Fruit fly (Drosophila melanogaster) whole organism, embryonic: ENCODE results near the gene vsg.
A peak's percentile ranks its signal among the peaks of the same experiment; 100 is the strongest.

Experiments used
- Ada2b ChIP-seq: fragments of 200-800 bp; sonication (Bioruptor generic); IDR thresholded peaks from 2 replicates; pipeline ENCODE4 v1.3.6; 2022; ENCODE audit warnings: missing biosample characterization, missing genetic modification characterization
- Atf6 ChIP-seq: fragments of 200-800 bp; sonication (Bioruptor generic); IDR thresholded peaks from 2 replicates; pipeline ENCODE4 v1.3.6; 2022; ENCODE audit warnings: missing biosample characterization, missing genetic modification characterization
- CG10147 ChIP-seq: fragments of 200-800 bp; sonication (Bioruptor generic); optimal IDR thresholded peaks from 2 replicates; lab custom pipeline; 2019; ENCODE audit warnings: missing biosample characterization, mild to moderate bottlenecking, missing genetic modification characterization, moderate library complexity
- CG10431 ChIP-seq: fragments of 200-800 bp; sonication (Bioruptor generic); optimal IDR thresholded peaks from 3 replicates; lab custom pipeline; 2018; ENCODE audit warnings: missing biosample characterization, mild to moderate bottlenecking, missing genetic modification characterization
- CG10543 ChIP-seq: fragments of 200-800 bp; sonication (Bioruptor generic); optimal IDR thresholded peaks from 3 replicates; lab custom pipeline; 2017; ENCODE audit warnings: missing biosample characterization, mild to moderate bottlenecking, missing genetic modification characterization, moderate library complexity
- CG10654 ChIP-seq: fragments of 200-800 bp; sonication (Bioruptor generic); optimal IDR thresholded peaks from 2 replicates; lab custom pipeline; 2016; ENCODE audit warnings: missing biosample characterization, missing genetic modification characterization
- CG11504 ChIP-seq: fragments of 200-800 bp; sonication (Bioruptor generic); optimal IDR thresholded peaks from 3 replicates; lab custom pipeline; 2019; ENCODE audit warnings: missing biosample characterization, mild to moderate bottlenecking, missing genetic modification characterization, moderate library complexity
- CG11560 ChIP-seq: fragments of 200-800 bp; sonication (Bioruptor generic); IDR thresholded peaks from 3 replicates; pipeline ENCODE4 v1.3.6; 2022; ENCODE audit warnings: missing biosample characterization, missing genetic modification characterization
- CG11695 ChIP-seq: fragments of 200-800 bp; sonication (Bioruptor generic); IDR thresholded peaks from 3 replicates; pipeline ENCODE4 v1.3.6; 2022; ENCODE audit warnings: missing biosample characterization, missing genetic modification characterization
- CG12104 ChIP-seq: fragments of 200-800 bp; sonication (Bioruptor generic); optimal IDR thresholded peaks from 3 replicates; lab custom pipeline; 2016; ENCODE audit warnings: missing biosample characterization, missing genetic modification characterization
- CG12219 ChIP-seq: fragments of 200-800 bp; sonication (Bioruptor generic); optimal IDR thresholded peaks from 3 replicates; lab custom pipeline; 2018; ENCODE audit warnings: missing biosample characterization, mild to moderate bottlenecking, missing genetic modification characterization
- CG12744 ChIP-seq: fragments of 200-800 bp; sonication (Bioruptor generic); optimal IDR thresholded peaks from 2 replicates; lab custom pipeline; 2016; ENCODE audit warnings: missing biosample characterization, missing genetic modification characterization
- CG13123 ChIP-seq: fragments of 200-800 bp; sonication (Bioruptor generic); optimal IDR thresholded peaks from 2 replicates; lab custom pipeline; 2016; ENCODE audit warnings: missing biosample characterization, missing genetic modification characterization
- CG1792 ChIP-seq: fragments of 200-800 bp; sonication (Bioruptor generic); optimal IDR thresholded peaks from 2 replicates; lab custom pipeline; 2016; ENCODE audit warnings: missing biosample characterization, missing genetic modification characterization
- CG18476 ChIP-seq: fragments of 200-800 bp; sonication (Bioruptor generic); optimal IDR thresholded peaks from 2 replicates; lab custom pipeline; 2016; ENCODE audit warnings: missing biosample characterization, mild to moderate bottlenecking, missing genetic modification characterization
- CG32532 ChIP-seq: fragments of 200-800 bp; sonication (Bioruptor generic); IDR thresholded peaks from 2 replicates; pipeline ENCODE4 v1.3.6; 2022; ENCODE audit warnings: missing biosample characterization, missing genetic modification characterization
- CG3407 ChIP-seq: fragments of 200-800 bp; sonication (Bioruptor generic); optimal IDR thresholded peaks from 2 replicates; lab custom pipeline; 2018; ENCODE audit warnings: missing biosample characterization, mild to moderate bottlenecking, missing genetic modification characterization
- CG34422 ChIP-seq: fragments of 200-800 bp; sonication (Bioruptor generic); IDR thresholded peaks from 3 replicates; pipeline ENCODE4 v1.3.6; 2022; ENCODE audit warnings: missing biosample characterization, missing genetic modification characterization
- CG3995 ChIP-seq: fragments of 200-800 bp; sonication (Bioruptor generic); optimal IDR thresholded peaks from 3 replicates; lab custom pipeline; 2016; ENCODE audit warnings: missing biosample characterization, missing genetic modification characterization
- CG42726 ChIP-seq: fragments of 200-800 bp; sonication (Bioruptor generic); IDR thresholded peaks from 2 replicates; pipeline ENCODE4 v1.3.6; 2022; ENCODE audit warnings: missing biosample characterization, missing genetic modification characterization; ENCODE audit not compliant: partially characterized antibody
- CG4404 ChIP-seq: fragments of 200-800 bp; sonication (Bioruptor generic); IDR thresholded peaks from 2 replicates; pipeline ENCODE4 v1.3.6; 2022; ENCODE audit warnings: missing biosample characterization, missing genetic modification characterization
- CG5180 ChIP-seq: fragments of 200-800 bp; sonication (Bioruptor generic); optimal IDR thresholded peaks from 3 replicates; lab custom pipeline; 2017; ENCODE audit warnings: missing biosample characterization, missing genetic modification characterization, mild to moderate bottlenecking, moderate library complexity, missing genetic modification reagents
- CG7556 ChIP-seq: fragments of 200-800 bp; sonication (Bioruptor generic); optimal IDR thresholded peaks from 2 replicates; lab custom pipeline; 2017; ENCODE audit warnings: missing biosample characterization, mild to moderate bottlenecking, missing genetic modification characterization
- CG7745 ChIP-seq: fragments of 200-800 bp; sonication (Bioruptor generic); optimal IDR thresholded peaks from 2 replicates; lab custom pipeline; 2018; ENCODE audit warnings: missing biosample characterization, mild to moderate bottlenecking, missing genetic modification characterization, moderate library complexity
- CG7987 ChIP-seq: fragments of 200-800 bp; sonication (Bioruptor generic); optimal IDR thresholded peaks from 2 replicates; lab custom pipeline; 2018; ENCODE audit warnings: missing biosample characterization, mild to moderate bottlenecking, missing genetic modification characterization, moderate library complexity
- CG8281 ChIP-seq: fragments of 200-800 bp; sonication (Bioruptor generic); optimal IDR thresholded peaks from 2 replicates; lab custom pipeline; 2018; ENCODE audit warnings: missing biosample characterization, mild to moderate bottlenecking, missing genetic modification characterization, moderate library complexity
- CG8924 ChIP-seq: fragments of 200-800 bp; optimal IDR thresholded peaks from 3 replicates; lab custom pipeline; 2019; ENCODE audit warnings: missing biosample characterization, mild to moderate bottlenecking, missing genetic modification characterization, moderate library complexity
- Dek ChIP-seq: fragments of 200-800 bp; sonication (Bioruptor generic); optimal IDR thresholded peaks from 3 replicates; lab custom pipeline; 2019; ENCODE audit warnings: missing biosample characterization, mild to moderate bottlenecking, missing genetic modification characterization, moderate library complexity
- Dp ChIP-seq: fragments of 200-800 bp; sonication (Bioruptor generic); optimal IDR thresholded peaks from 2 replicates; lab custom pipeline; 2018; ENCODE audit warnings: missing biosample characterization, mild to moderate bottlenecking, missing genetic modification characterization, moderate library complexity
- H2.0 ChIP-seq: fragments of 200-800 bp; sonication (Bioruptor generic); IDR thresholded peaks from 2 replicates; pipeline ENCODE4 v1.3.6; 2022; ENCODE audit warnings: missing biosample characterization, missing genetic modification characterization
- HLHmδ ChIP-seq: fragments of 200-800 bp; sonication (Bioruptor generic); optimal IDR thresholded peaks from 2 replicates; lab custom pipeline; 2018; ENCODE audit warnings: missing biosample characterization, mild to moderate bottlenecking, missing genetic modification characterization, moderate library complexity
- Max ChIP-seq: fragments of 200-800 bp; sonication (Bioruptor generic); optimal IDR thresholded peaks from 2 replicates; lab custom pipeline; 2016; ENCODE audit warnings: missing biosample characterization, mild to moderate bottlenecking, missing genetic modification characterization
- TFAM ChIP-seq: fragments of 200-800 bp; sonication (Bioruptor generic); optimal IDR thresholded peaks from 2 replicates; lab custom pipeline; 2017; ENCODE audit warnings: missing biosample characterization, missing genetic modification characterization, inconsistent platforms
- abd-A ChIP-seq: fragments of 200-800 bp; sonication (Bioruptor generic); optimal IDR thresholded peaks from 3 replicates; lab custom pipeline; 2019; ENCODE audit warnings: missing biosample characterization, mild to moderate bottlenecking, missing genetic modification characterization, moderate library complexity
- ci ChIP-seq: fragments of 200-800 bp; sonication (Bioruptor generic); IDR thresholded peaks from 3 replicates; pipeline ENCODE4 v1.3.6; 2022; ENCODE audit warnings: missing biosample characterization, missing genetic modification characterization
- eve ChIP-seq, 2 experiments: fragments of >200 bp; optimal IDR thresholded peaks; 2 replicates each; lab custom pipeline; 2017; ENCODE audit warnings: missing biosample characterization in 2 of 2, missing genetic modification characterization in 2 of 2
- fd96Cb ChIP-seq: fragments of 200-800 bp; sonication (Bioruptor generic); optimal IDR thresholded peaks from 2 replicates; lab custom pipeline; 2018; ENCODE audit warnings: missing biosample characterization, mild to moderate bottlenecking, missing genetic modification characterization, moderate library complexity
- fru ChIP-seq: fragments of >200 bp; optimal IDR thresholded peaks from 2 replicates; lab custom pipeline; 2017
- fu2 ChIP-seq: fragments of 200-800 bp; sonication (Bioruptor generic); optimal IDR thresholded peaks from 2 replicates; lab custom pipeline; 2016; ENCODE audit warnings: missing biosample characterization, missing genetic modification characterization
- gem ChIP-seq: fragments of 200-800 bp; sonication (Bioruptor generic); optimal IDR thresholded peaks from 2 replicates; lab custom pipeline; 2019; ENCODE audit warnings: missing biosample characterization, mild to moderate bottlenecking, missing genetic modification characterization, moderate library complexity
- insv ChIP-seq, 2 experiments: fragments of 200-800 bp; sonication (Bioruptor generic); optimal IDR thresholded peaks; 3 replicates each; lab custom pipeline; 2016 to 2018; ENCODE audit warnings: missing biosample characterization in 2 of 2, missing genetic modification characterization in 2 of 2
- lmd ChIP-seq: fragments of 200-800 bp; sonication (Bioruptor generic); IDR thresholded peaks from 2 replicates; pipeline ENCODE4 v1.3.6; 2022; ENCODE audit warnings: missing biosample characterization, missing genetic modification characterization
- rib ChIP-seq: fragments of 200-800 bp; sonication (Bioruptor generic); IDR thresholded peaks from 2 replicates; pipeline ENCODE4 v1.3.6; 2022; ENCODE audit warnings: missing biosample characterization, missing genetic modification characterization
- sens-2 ChIP-seq: fragments of 200-800 bp; sonication (Bioruptor generic); IDR thresholded peaks from 2 replicates; pipeline ENCODE4 v1.3.6; 2022; ENCODE audit warnings: missing biosample characterization, missing genetic modification characterization
- shn ChIP-seq: fragments of 200-800 bp; sonication (Bioruptor generic); optimal IDR thresholded peaks from 3 replicates; lab custom pipeline; 2016; ENCODE audit warnings: missing biosample characterization, missing genetic modification characterization
- sug ChIP-seq: fragments of 200-800 bp; optimal IDR thresholded peaks from 2 replicates; lab custom pipeline; 2019; ENCODE audit warnings: missing biosample characterization, mild to moderate bottlenecking, missing genetic modification characterization, moderate library complexity
- tup ChIP-seq: fragments of 200-800 bp; sonication (Bioruptor generic); optimal IDR thresholded peaks from 2 replicates; lab custom pipeline; 2016; ENCODE audit warnings: missing biosample characterization, mild to moderate bottlenecking, missing genetic modification characterization, moderate library complexity
- unpg ChIP-seq: fragments of 200-800 bp; sonication (Bioruptor generic); optimal IDR thresholded peaks from 3 replicates; lab custom pipeline; 2018; ENCODE audit warnings: missing biosample characterization, mild to moderate bottlenecking, missing genetic modification characterization, moderate library complexity
- vfl ChIP-seq: fragments of 200-800 bp; sonication (Bioruptor generic); optimal IDR thresholded peaks from 2 replicates; lab custom pipeline; 2016; ENCODE audit warnings: missing biosample characterization, missing genetic modification characterization

The vsg gene

DNA sequence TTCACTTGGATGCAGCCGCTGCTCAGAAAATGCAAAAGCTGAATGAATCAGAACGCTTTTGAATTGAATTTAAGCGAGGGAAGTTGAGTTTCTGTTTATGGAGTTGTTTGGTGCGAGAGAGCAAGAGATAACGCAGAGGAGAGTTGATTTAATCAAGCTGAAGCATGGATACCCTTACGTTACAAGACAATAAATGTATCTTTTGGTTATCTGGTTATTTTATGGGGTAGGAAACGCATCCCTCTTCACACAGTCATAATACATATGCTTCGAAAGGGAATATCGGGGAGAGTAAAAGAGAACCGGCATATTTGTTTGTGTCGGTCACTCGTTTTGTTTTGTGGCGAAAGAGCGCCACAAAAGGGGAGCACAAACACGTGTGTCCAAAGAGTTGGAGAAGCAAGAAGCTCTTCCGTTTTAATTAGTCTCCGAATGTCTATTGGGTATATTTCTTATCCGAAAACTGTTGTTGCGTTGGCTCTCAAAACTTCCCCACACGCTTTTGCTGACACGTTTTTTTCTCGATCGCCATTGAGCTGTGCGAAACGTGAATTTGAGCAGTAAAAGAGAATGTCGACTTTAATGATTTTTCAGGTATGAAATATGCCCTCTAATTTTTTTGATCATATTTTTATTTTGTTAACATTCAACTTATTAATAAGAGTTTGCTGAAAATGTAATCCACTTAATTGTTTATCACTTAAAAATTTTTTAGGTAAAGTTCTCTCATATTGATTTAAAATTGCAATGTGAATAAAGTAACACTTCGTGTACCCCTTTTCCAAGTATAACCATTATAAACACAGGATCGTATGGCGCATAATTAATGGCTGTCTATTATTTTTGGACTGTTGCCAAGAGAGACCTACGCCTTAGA lies 17.2 kb upstream of the vsg start, which contains the start of gene Prps (continued):
- TF ChIP-seq CG11504 (tag; lab: Kevin White, UChicago) (peak; percentile 78), shn (GFP tag; lab: Kevin White, UChicago) (peak; percentile 71), CG10147 (GFP tag; lab: Kevin White, UChicago) (peak; percentile 30), CG8924 (peak; percentile 56), fru (no peak), Dp (GFP tag; lab: Kevin White, UChicago) (no peak), gem (tag; lab: Kevin White, UChicago) (peak; percentile 74), HLHmδ (GFP tag; lab: Kevin White, UChicago) (no peak), insv (GFP tag; optimal IDR thresholded peaks at IDR 0.05; lab: Kevin White, UChicago) (no peak), CG4404 (GFP tag; lab: Robert Waterston, UW) (no peak), ci (peak; percentile 90), CG5180 (GFP tag; lab: Kevin White, UChicago) (peak; percentile 25), CG12104 (peak; percentile 67), TFAM (GFP tag; lab: Kevin White, UChicago) (no peak), Ada2b (GFP tag; lab: Robert Waterston, UW) (peak; percentile 80), CG12744 (peak; percentile 50), tup (GFP tag; lab: Kevin White, UChicago) (no peak), lmd (GFP tag; lab: Robert Waterston, UW) (peak; percentile 80), CG7556 (peak; percentile 44), CG10543 (peak; percentile 51), CG3995 (GFP tag; lab: Kevin White, UChicago) (no peak), sens-2 (GFP tag; lab: Robert Waterston, UW) (peak; percentile 58), CG8281 (tag; lab: Kevin White, UChicago) (peak; percentile 14), CG18476 (GFP tag; lab: Kevin White, UChicago) (peak; percentile 2), CG7745 (tag; lab: Kevin White, UChicago) (no peak), H2.0 (GFP tag; lab: Robert Waterston, UW) (peak; percentile 79), rib (GFP tag; lab: Robert Waterston, UW) (peak; percentile 65; the same call in 1 of the 2 replicates), Atf6 (GFP tag; lab: Robert Waterston, UW) (peak; percentile 73), CG13123 (GFP tag; lab: Kevin White, UChicago) (peak; percentile 63), fu2 (GFP tag; lab: Kevin White, UChicago) (peak; percentile 63), CG42726 (GFP tag; lab: Robert Waterston, UW) (no peak; the same call in 1 of the 2 replicates), CG10431 (GFP tag; lab: Kevin White, UChicago) (no peak), Max (GFP tag; lab: Kevin White, UChicago) (peak; percentile 68), Dek (tag; lab: Kevin White, UChicago) (peak; percentile 68), CG7987 (GFP tag; lab: Kevin White, UChicago) (peak; percentile 67), abd-A (peak; percentile 88), CG10654 (peak; percentile 75), CG1792 (GFP tag; lab: Kevin White, UChicago) (peak; percentile 52), CG34422 (GFP tag; lab: Robert Waterston, UW) (peak; percentile 87), CG11695 (GFP tag; lab: Robert Waterston, UW) (peak; percentile 79), CG11560 (tag; lab: Robert Waterston, UW) (peak; percentile 43; the same call in 1 of the 3 replicates), eve (GFP tag; optimal IDR thresholded peaks at IDR 0.05; lab: Kevin White, UChicago) (no peak), sug (peak; percentile 68), CG3407 (GFP tag; lab: Kevin White, UChicago) (no peak), CG32532 (GFP tag; lab: Robert Waterston, UW) (peak; percentile 90), unpg (GFP tag; lab: Kevin White, UChicago) (peak; percentile 80), vfl (GFP tag; lab: Kevin White, UChicago) (peak; percentile 64), fd96Cb (tag; lab: Kevin White, UChicago) (peak; percentile 60), CG12219 (GFP tag; lab: Kevin White, UChicago) (peak; percentile 78)
